Worm (Caenorhabditis elegans): ENCODE measurements around the gene ptrg-1.

DNA sequence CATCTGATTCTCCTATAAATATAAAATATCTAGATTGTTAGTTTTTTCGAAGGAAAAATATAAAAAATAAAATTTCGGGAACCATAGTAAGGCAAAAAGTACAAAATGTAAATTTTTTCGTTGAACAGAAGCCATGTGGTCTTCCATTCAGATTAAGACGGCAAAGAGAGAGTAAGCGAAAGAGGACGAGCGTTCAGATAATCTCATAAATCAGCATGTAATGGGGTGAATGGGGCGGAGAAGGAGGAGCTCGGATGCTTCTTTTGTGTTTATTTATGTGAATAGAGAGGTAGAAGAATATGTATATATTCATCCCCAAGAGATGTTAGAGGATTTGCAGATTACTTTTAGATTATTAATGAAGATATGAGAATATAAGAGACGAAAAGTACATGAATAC is 19.9 kb downstream of the ptrg-1 start, which contains the start of gene pxf-1:
- no peak for TF ChIP-seq dao-5 (tag; optimal IDR thresholded peaks at IDR 0.05)
- no peak for TF ChIP-seq him-1 (tag; optimal IDR thresholded peaks at IDR 0.05)
